Fruit fly (Drosophila melanogaster) whole organism, adult: ENCODE measurements around the gene CG6231.

Experiments used
- CG11617 ChIP-seq: fragments of 200-800 bp; sonication (Bioruptor generic); optimal IDR thresholded peaks from 2 replicates; lab custom pipeline; 2017; ENCODE audit warnings: mild to moderate bottlenecking, missing biosample characterization, missing genetic modification reagents, missing genetic modification characterization
- CG12768 ChIP-seq: fragments of 200-800 bp; sonication (Bioruptor generic); optimal IDR thresholded peaks from 2 replicates; lab custom pipeline; 2017; ENCODE audit warnings: missing biosample characterization, missing genetic modification characterization, mild to moderate bottlenecking, moderate library complexity, missing genetic modification reagents
- CG14711 ChIP-seq: fragments of 200-800 bp; sonication (Bioruptor generic); optimal IDR thresholded peaks from 2 replicates; lab custom pipeline; 2018; ENCODE audit warnings: missing biosample characterization, mild to moderate bottlenecking, missing genetic modification characterization, moderate library complexity
- CG1620 ChIP-seq: fragments of 200-800 bp; sonication (Bioruptor generic); optimal IDR thresholded peaks from 2 replicates; lab custom pipeline; 2016; ENCODE audit warnings: missing biosample characterization, missing genetic modification characterization
- CG33017 ChIP-seq: fragments of 200-800 bp; sonication (Bioruptor generic); optimal IDR thresholded peaks from 2 replicates; lab custom pipeline; 2018; ENCODE audit warnings: missing biosample characterization, mild to moderate bottlenecking, missing genetic modification characterization, moderate library complexity
- CG5204 ChIP-seq: fragments of 200-800 bp; sonication (Bioruptor generic); optimal IDR thresholded peaks from 2 replicates; lab custom pipeline; 2016; ENCODE audit warnings: missing biosample characterization, missing genetic modification characterization
- CG7045 ChIP-seq: fragments of 200-800 bp; sonication (Bioruptor generic); optimal IDR thresholded peaks from 2 replicates; lab custom pipeline; 2017; ENCODE audit warnings: missing biosample characterization, mild to moderate bottlenecking, missing genetic modification characterization
- CG7101 ChIP-seq: fragments of 200-800 bp; sonication (Bioruptor generic); optimal IDR thresholded peaks from 2 replicates; lab custom pipeline; 2018; ENCODE audit warnings: missing biosample characterization, mild to moderate bottlenecking, missing genetic modification characterization, moderate library complexity
- Clk ChIP-seq: fragments of 200-800 bp; sonication (Bioruptor generic); optimal IDR thresholded peaks from 2 replicates; lab custom pipeline; 2017; ENCODE audit warnings: missing biosample characterization, missing genetic modification characterization
- Crg-1 ChIP-seq: fragments of 200-800 bp; sonication (Bioruptor generic); optimal IDR thresholded peaks from 2 replicates; lab custom pipeline; 2016; ENCODE audit warnings: missing biosample characterization, missing genetic modification characterization
- Hr96 ChIP-seq: fragments of 200-800 bp; sonication (Bioruptor generic); optimal IDR thresholded peaks from 2 replicates; lab custom pipeline; 2016; ENCODE audit warnings: missing biosample characterization, missing genetic modification characterization
- Mnt ChIP-seq: fragments of 200-800 bp; sonication (Bioruptor generic); optimal IDR thresholded peaks from 2 replicates; lab custom pipeline; 2016; ENCODE audit warnings: missing biosample characterization, mild to moderate bottlenecking, missing genetic modification characterization
- bab1 ChIP-seq: fragments of 200-800 bp; sonication (Bioruptor generic); optimal IDR thresholded peaks from 3 replicates; lab custom pipeline; 2019; ENCODE audit warnings: missing biosample characterization, mild to moderate bottlenecking, missing genetic modification characterization, moderate library complexity
- cic ChIP-seq: fragments of 200-800 bp; sonication (Bioruptor generic); optimal IDR thresholded peaks from 2 replicates; lab custom pipeline; 2017; ENCODE audit warnings: missing biosample characterization, mild to moderate bottlenecking, missing genetic modification characterization, moderate library complexity
- cnc ChIP-seq, 2 experiments: fragments of >200 bp; optimal IDR thresholded peaks; 2 replicates each; lab custom pipeline; 2017
- kay ChIP-seq: fragments of 200-800 bp; sonication (Bioruptor generic); peaks from one replicate; lab custom pipeline; 2016; ENCODE audit warnings: missing biosample characterization, missing genetic modification characterization, borderline replicate concordance
- ovo ChIP-seq: fragments of 200-800 bp; sonication (Bioruptor generic); optimal IDR thresholded peaks from 2 replicates; lab custom pipeline; 2016; ENCODE audit warnings: missing biosample characterization, missing genetic modification characterization
- pad ChIP-seq: fragments of 200-800 bp; sonication (Bioruptor generic); optimal IDR thresholded peaks from 3 replicates; lab custom pipeline; 2017; ENCODE audit warnings: missing biosample characterization, missing genetic modification characterization, mild to moderate bottlenecking, moderate library complexity, missing genetic modification reagents
- tj ChIP-seq: fragments of 200-800 bp; sonication (Bioruptor generic); optimal IDR thresholded peaks from 3 replicates; lab custom pipeline; 2017; ENCODE audit warnings: missing biosample characterization, mild to moderate bottlenecking, missing genetic modification characterization, moderate library complexity
- toe ChIP-seq: fragments of 200-800 bp; sonication (Bioruptor generic); optimal IDR thresholded peaks from 2 replicates; lab custom pipeline; 2016; ENCODE audit warnings: missing biosample characterization, missing genetic modification characterization

Gene CG6231

dm6 chr3R:19657766-19658165 is 25.2 kb upstream of the CG6231 start, which contains the start of gene CG6184:
CG6184 (minus strand) TSS chr3R:19657866.
- TF ChIP-seq Clk (GFP tag; lab: Kevin White, UChicago) (no peak), CG14711 (tag; lab: Kevin White, UChicago) (no peak), CG11617 (GFP tag; lab: Kevin White, UChicago) (no peak), Crg-1 (no peak), Mnt (GFP tag; lab: Kevin White, UChicago) (no peak), kay (GFP tag; lab: Kevin White, UChicago) (no peak), toe (GFP tag; lab: Kevin White, UChicago) (no peak), Hr96 (GFP tag; lab: Kevin White, UChicago) (no peak), CG5204 (GFP tag; lab: Kevin White, UChicago) (no peak), cic (no peak), ovo (GFP tag; lab: Kevin White, UChicago) (no peak), cnc (optimal IDR thresholded peaks at IDR 0.05; lab: Kevin White, UChicago) (no peak), pad (no peak), CG7045 (no peak), CG7101 (tag; lab: Kevin White, UChicago) (no peak), bab1 (no peak)

dm6 chr3R:19657235-19657634 is 24.7 kb upstream of the CG6231 start:
- TF ChIP-seq kay (GFP tag; lab: Kevin White, UChicago) (no peak), CG12768 (GFP tag; lab: Kevin White, UChicago) (no peak), CG5204 (GFP tag; lab: Kevin White, UChicago) (no peak), Mnt (GFP tag; lab: Kevin White, UChicago) (no peak), CG7045 (no peak), cic (no peak)

DNA sequence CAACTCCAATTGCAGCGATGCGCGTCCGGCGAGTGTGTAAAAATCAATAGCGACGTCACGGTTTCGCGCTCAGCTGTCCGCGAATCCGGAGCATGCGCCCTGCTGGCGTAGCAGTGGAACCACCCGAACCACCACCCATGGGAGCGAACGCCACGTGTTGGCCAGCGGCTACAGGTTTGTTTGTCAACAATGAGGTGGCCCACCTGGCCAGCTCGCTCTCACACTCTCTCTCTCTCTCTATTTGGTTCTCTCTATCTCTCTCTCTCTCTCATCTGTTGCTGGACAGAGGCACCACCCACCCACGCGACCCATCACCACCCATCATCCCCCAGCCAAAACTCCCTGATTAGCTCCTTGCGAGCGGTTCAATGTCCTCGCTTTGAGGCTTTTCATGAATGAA is 23.9 kb upstream of the CG6231 start:
- TF ChIP-seq Hr96 (GFP tag; lab: Kevin White, UChicago) (no peak), CG12768 (GFP tag; lab: Kevin White, UChicago) (no peak), Mnt (GFP tag; lab: Kevin White, UChicago) (peak; percentile 67), CG7045 (no peak), CG5204 (GFP tag; lab: Kevin White, UChicago) (no peak)

DNA sequence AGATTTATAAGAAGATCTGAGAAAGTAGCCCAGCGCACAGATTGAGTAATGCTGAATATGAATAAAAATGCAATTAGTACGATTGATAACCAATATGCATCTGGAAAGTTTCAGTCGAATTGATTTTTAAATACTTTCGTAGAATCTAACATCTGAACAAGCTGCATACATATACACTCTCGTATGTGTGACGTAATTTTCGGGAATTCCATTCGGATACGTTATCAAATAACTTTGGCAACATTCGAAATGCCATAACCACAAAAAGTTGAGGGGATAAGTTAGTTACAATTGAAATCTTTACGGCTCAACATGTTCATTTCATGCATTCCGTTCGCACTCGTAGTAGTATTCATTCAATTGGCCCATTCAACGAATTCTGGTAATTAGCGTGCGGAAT is 18.2 kb upstream of the CG6231 start, which contains the start of gene CG31219:
Gene CG31219, plus strand, starts transcription at position 301 of the 400 bp plus-strand sequence.
- no peak for TF ChIP-seq cnc (optimal IDR thresholded peaks at IDR 0.05; lab: Kevin White, UChicago)
- TF ChIP-seq CG33017 (tag; lab: Kevin White, UChicago): no peak
- no peak for TF ChIP-seq tj (GFP tag; lab: Kevin White, UChicago)
- TF ChIP-seq CG14711 (tag; lab: Kevin White, UChicago): no peak
- TF ChIP-seq bab1: no peak

dm6 chr3R:19648289-19648916 is 15.9 kb upstream of the CG6231 start, which contains the start of the genes CG6195 and CG31220:
CG6195 (minus strand) TSS chr3R:19648410.
CG31220 (plus strand) TSS chr3R:19648487.
- TF ChIP-seq bab1: peak; percentile 66
- TF ChIP-seq cic: no peak
- no peak for TF ChIP-seq CG1620
- TF ChIP-seq CG14711 (tag; lab: Kevin White, UChicago): no peak
- peak; percentile 51 for TF ChIP-seq toe (GFP tag; lab: Kevin White, UChicago)
- TF ChIP-seq CG33017 (tag; lab: Kevin White, UChicago): no peak
- peak; percentile 93 for TF ChIP-seq ovo (GFP tag; lab: Kevin White, UChicago)
- peak; percentile 2 for TF ChIP-seq Mnt (GFP tag; lab: Kevin White, UChicago)
- peak; percentile 56 for TF ChIP-seq tj (GFP tag; lab: Kevin White, UChicago)
- TF ChIP-seq kay (GFP tag; lab: Kevin White, UChicago): no peak
- TF ChIP-seq Hr96 (GFP tag; lab: Kevin White, UChicago): peak; percentile 48
- no peak for TF ChIP-seq CG7045
- no peak for TF ChIP-seq CG12768 (GFP tag; lab: Kevin White, UChicago)
- peak; percentile 36 for TF ChIP-seq CG11617 (GFP tag; lab: Kevin White, UChicago)
- TF ChIP-seq CG5204 (GFP tag; lab: Kevin White, UChicago): no peak
- TF ChIP-seq Crg-1: no peak
- TF ChIP-seq CG7101 (tag; lab: Kevin White, UChicago): no peak
- TF ChIP-seq pad: no peak
- TF ChIP-seq cnc (optimal IDR thresholded peaks at IDR 0.05; lab: Kevin White, UChicago): no peak
- no peak for TF ChIP-seq Clk (GFP tag; lab: Kevin White, UChicago)

dm6 chr3R:19644901-19645204 is 12.3 kb upstream of the CG6231 start, which contains the start of gene Nup58:
Nup58 (plus strand) TSS chr3R:19645026.
- no peak for TF ChIP-seq CG7101 (tag; lab: Kevin White, UChicago)
- peak; percentile 22 for TF ChIP-seq Mnt (GFP tag; lab: Kevin White, UChicago)
- TF ChIP-seq CG5204 (GFP tag; lab: Kevin White, UChicago): peak; percentile 13
- TF ChIP-seq toe (GFP tag; lab: Kevin White, UChicago): peak; percentile 58
